Worm (Caenorhabditis elegans): ENCODE measurements around the gene sox-2.

sox-2 gene

DNA sequence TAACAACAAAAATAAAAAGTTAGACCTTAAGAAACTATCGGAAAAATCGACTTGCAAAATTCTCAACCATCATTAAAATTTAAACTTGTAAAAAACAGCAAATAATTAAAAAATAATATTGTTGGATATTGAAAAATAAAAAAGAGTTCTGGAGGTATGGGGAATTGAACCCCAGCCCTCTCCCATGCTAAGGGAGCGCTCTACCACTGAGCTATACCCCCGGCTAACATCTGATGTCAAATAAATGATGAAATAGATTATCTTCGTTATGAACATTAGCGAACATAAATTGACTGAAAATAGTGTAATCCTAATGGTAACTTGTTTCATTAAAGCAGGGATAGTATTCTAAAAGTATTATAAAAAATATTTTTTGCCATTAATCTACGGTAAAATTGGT lies 43.6 kb upstream of the sox-2 start (continued):
- TF ChIP-seq ztf-6 (GFP tag; IDR thresholded peaks at IDR 0.05), result 0 out of 2 replicates have a peak, but pooled peaks have one; percentile 10
- no peak for TF ChIP-seq dpl-1 (GFP tag; optimal IDR thresholded peaks at IDR 0.05)
- peak; percentile 70 for TF ChIP-seq B0261.1 (tag; optimal IDR thresholded peaks at IDR 0.05)
- peak; percentile 51; the same call in 1 of the 2 replicates for TF ChIP-seq pbrm-1 (GFP tag; IDR thresholded peaks at IDR 0.05)
- TF ChIP-seq hmg-1.2 (GFP tag; IDR thresholded peaks at IDR 0.05), result peak; percentile 45; the same call in 1 of the 2 replicates
- TF ChIP-seq ZK185.1 (tag; optimal IDR thresholded peaks at IDR 0.05; ENCODE audit: poor library complexity, severe bottlenecking), result peak; percentile 51
- TF ChIP-seq rec-8 (tag; optimal IDR thresholded peaks at IDR 0.05), result peak; percentile 47 to 51
- TF ChIP-seq ztf-18 (tag; optimal IDR thresholded peaks at IDR 0.05), result peak; percentile 52
- TF ChIP-seq attf-6 (GFP tag; IDR thresholded peaks at IDR 0.05), result no peak
- TF ChIP-seq ztf-25 (GFP tag; IDR thresholded peaks at IDR 0.05), result 0 out of 2 replicates have a peak, but pooled peaks have one; percentile 65
- peak; percentile 89; the same call in 1 of the 2 replicates for TF ChIP-seq ceh-40 (GFP tag; IDR thresholded peaks at IDR 0.05)
- no peak for TF ChIP-seq lir-1 (GFP tag; conservative IDR thresholded peaks at IDR 0.05)
- no peak for TF ChIP-seq efl-1 (GFP tag; optimal IDR thresholded peaks at IDR 0.05)
- peak; percentile 29 for TF ChIP-seq unc-130 (GFP tag; optimal IDR thresholded peaks at IDR 0.05)
- TF ChIP-seq egl-18 (GFP tag; IDR thresholded peaks at IDR 0.05), result no peak

DNA sequence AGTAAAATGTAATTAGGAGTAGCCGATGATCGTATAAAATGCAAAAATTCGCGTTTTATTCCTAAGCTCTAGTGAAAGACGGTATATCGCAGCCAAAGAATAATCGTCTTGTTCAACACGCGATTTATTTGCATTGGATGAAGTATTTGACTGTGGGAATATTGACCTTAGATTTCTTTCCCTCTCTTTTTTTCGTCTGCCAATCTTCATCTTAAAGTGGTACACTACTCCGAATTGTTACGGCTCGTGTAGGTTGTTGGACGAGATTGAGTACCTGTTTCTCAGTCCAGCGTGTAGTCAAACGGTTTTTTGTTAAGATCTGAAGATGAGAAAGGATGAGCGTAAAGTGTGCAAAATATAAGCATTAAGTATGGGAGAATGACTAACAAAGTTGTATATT lies 43.0 kb upstream of the sox-2 start, which contains the start of gene lgc-11:
lgc-11 (minus strand) TSS at position 101 of the 400 bp plus-strand sequence.
- TF ChIP-seq pha-4 (tag; optimal IDR thresholded peaks at IDR 0.05) (no peak), K12H6.12 (tag; optimal IDR thresholded peaks at IDR 0.05) (no peak), rcor-1 (GFP tag; IDR thresholded peaks at IDR 0.05) (no peak), Y67H2A.10 (GFP tag; conservative IDR thresholded peaks at IDR 0.05) (no peak)

- TF ChIP-seq fkh-3 (tag; optimal IDR thresholded peaks at IDR 0.05) (no peak), F55B11.4 (tag; optimal IDR thresholded peaks at IDR 0.05; ENCODE audit: borderline replicate concordance, insufficient read depth) (no peak), repo-1 (tag; optimal IDR thresholded peaks at IDR 0.05) (no peak), lsl-1 (GFP tag; optimal IDR thresholded peaks at IDR 0.05) (no peak), F57A8.1 (GFP tag; optimal IDR thresholded peaks at IDR 0.05) (no peak), C06A6.2 (GFP tag; conservative IDR thresholded peaks at IDR 0.05) (no peak), madf-6 (GFP tag; IDR thresholded peaks at IDR 0.05) (no peak), dox-1 (GFP tag; IDR thresholded peaks at IDR 0.05) (no peak), C17E4.6 (GFP tag; IDR thresholded peaks at IDR 0.05) (no peak), B0261.1 (tag; optimal IDR thresholded peaks at IDR 0.05) (no peak), cebp-1 (GFP tag; IDR thresholded peaks at IDR 0.05) (no peak), cebp-1 (tag; optimal IDR thresholded peaks at IDR 0.05) (no peak)
Measured at ce11 chrX:7502807-7503206, 39.3 kb upstream of the sox-2 start, which contains the start of gene F48E3.6. TSS of gene F48E3.6 (minus strand) at chrX:7502907.

DNA sequence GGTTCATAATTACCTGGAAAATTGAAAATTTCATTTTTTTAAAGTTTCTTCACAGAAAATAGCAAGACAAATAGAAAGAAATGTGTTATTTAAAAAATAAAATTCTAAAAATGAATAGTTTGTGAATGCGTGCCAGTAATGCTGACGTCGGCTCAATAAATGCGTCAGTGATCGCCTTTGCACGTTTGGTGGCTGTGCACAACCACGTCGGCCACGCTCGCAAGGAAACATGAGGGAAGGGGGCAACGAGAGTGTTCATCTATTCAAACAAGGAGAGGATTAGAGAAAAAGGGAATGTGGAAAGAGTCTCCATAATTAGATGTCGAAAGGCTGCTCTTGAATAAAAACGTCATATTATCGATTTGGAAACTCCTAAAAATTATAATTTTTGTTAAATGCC lies 37.4 kb upstream of the sox-2 start, which contains the start of gene uggt-1:
uggt-1 (minus strand) TSS at position 13 of the 400 bp plus-strand sequence.
- TF ChIP-seq ztf-26 (tag; optimal IDR thresholded peaks at IDR 0.05) (no peak), lsy-27 (tag; optimal IDR thresholded peaks at IDR 0.05; ENCODE audit: borderline replicate concordance, insufficient read depth) (no peak), atf-7 (tag; optimal IDR thresholded peaks at IDR 0.05) (peak; percentile 88), die-1 (tag; optimal IDR thresholded peaks at IDR 0.05) (no peak), lin-40 (tag; optimal IDR thresholded peaks at IDR 0.05) (peak; percentile 92), athp-1 (tag; optimal IDR thresholded peaks at IDR 0.05) (no peak), sea-2 (GFP tag; IDR thresholded peaks at IDR 0.05) (no peak), ztf-6 (GFP tag; IDR thresholded peaks at IDR 0.05) (no peak), nhr-27 (tag; optimal IDR thresholded peaks at IDR 0.05) (no peak), dox-1 (GFP tag; IDR thresholded peaks at IDR 0.05) (peak; percentile 94), snpc-3.4 (tag; optimal IDR thresholded peaks at IDR 0.05) (peak; percentile 11), ceh-27 (GFP tag; optimal IDR thresholded peaks at IDR 0.05) (peak; percentile 80), bed-2 (GFP tag; IDR thresholded peaks at IDR 0.05) (no peak), Y53F4B.3 (GFP tag; IDR thresholded peaks at IDR 0.05) (no peak), mel-28 (tag; optimal IDR thresholded peaks at IDR 0.05; ENCODE audit: borderline replicate concordance) (no peak), D2030.7 (GFP tag; IDR thresholded peaks at IDR 0.05) (no peak), fkh-3 (tag; optimal IDR thresholded peaks at IDR 0.05) (no peak), nfya-1 (tag; optimal IDR thresholded peaks at IDR 0.05; ENCODE audit: borderline replicate concordance, insufficient read depth) (no peak)
